Worm (Caenorhabditis elegans): ENCODE measurements around the gene R09D1.14.
"Not testable (repeated sequence)": the region's sequence is repeated elsewhere in the genome, so short reads cannot be mapped to it uniquely, and the experiment has no call there.

The R09D1.14 gene

ce11 chrII:9459462-9459861 is at the start of gene R09D1.14:
Gene R09D1.14, minus strand, starts transcription at chrII:9459562.
- TF ChIP-seq repo-1 (tag; optimal IDR thresholded peaks at IDR 0.05); mes-4 (tag; optimal IDR thresholded peaks at IDR 0.05); F39B2.1 (GFP tag; IDR thresholded peaks at IDR 0.05): not testable (repeated sequence)

- TF ChIP-seq ztf-6 (GFP tag; IDR thresholded peaks at IDR 0.05) (no peak), attf-5 (GFP tag; optimal IDR thresholded peaks at IDR 0.05) (no peak), lir-1 (GFP tag; conservative IDR thresholded peaks at IDR 0.05) (no peak), ztf-28 (GFP tag; IDR thresholded peaks at IDR 0.05) (no peak), cebp-2 (GFP tag; IDR thresholded peaks at IDR 0.05) (no peak), ama-1 (optimal IDR thresholded peaks at IDR 0.05) (no peak), ama-1 (GFP tag; optimal IDR thresholded peaks at IDR 0.05) (no peak), tbp1 (GFP tag; optimal IDR thresholded peaks at IDR 0.05) (no peak), Y53F4B.3 (GFP tag; IDR thresholded peaks at IDR 0.05) (no peak), K11D2.4 (GFP tag; IDR thresholded peaks at IDR 0.05) (no peak), Y79H2A.3 (GFP tag; conservative IDR thresholded peaks at IDR 0.05) (no peak)
These were observed 47.8 kb upstream of the R09D1.14 start, which contains the start of gene gcy-3 for ce11 chrII:9507181-9507580. Gene gcy-3, minus strand, starts transcription at chrII:9507281.

DNA sequence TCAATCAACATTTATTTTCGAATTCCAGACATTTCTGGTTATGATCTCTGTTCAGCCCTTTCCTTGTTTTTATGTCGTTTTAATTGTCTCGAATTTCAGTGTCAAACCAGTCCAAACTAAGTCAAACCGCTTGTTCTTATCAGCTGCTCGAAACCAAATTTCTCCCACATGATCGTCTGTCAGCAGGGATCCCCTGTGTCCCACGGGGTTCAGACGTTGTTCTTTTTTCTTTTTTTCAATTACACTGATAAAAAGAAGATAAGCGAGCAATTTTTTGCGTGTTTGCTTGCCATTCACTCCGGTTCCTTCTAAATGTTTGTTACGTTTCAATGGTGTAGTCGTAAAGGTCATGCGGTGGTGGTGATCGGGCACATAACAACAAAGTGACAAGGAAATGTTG is 42.6 kb upstream of the R09D1.14 start:
- TF ChIP-seq F33H1.4 (GFP tag; IDR thresholded peaks at IDR 0.05) = no peak
- TF ChIP-seq egl-44 (GFP tag; IDR thresholded peaks at IDR 0.05) = peak; percentile 57; the same call in 1 of the 2 replicates
- no peak for TF ChIP-seq zfh-2 (GFP tag; conservative IDR thresholded peaks at IDR 0.05)
- no peak for TF ChIP-seq rec-8 (tag; optimal IDR thresholded peaks at IDR 0.05)
- TF ChIP-seq akir-1 (GFP tag; optimal IDR thresholded peaks at IDR 0.05) = no peak
- no peak for TF ChIP-seq ztf-6 (GFP tag; IDR thresholded peaks at IDR 0.05)
- TF ChIP-seq mel-28 (tag; optimal IDR thresholded peaks at IDR 0.05; ENCODE audit: borderline replicate concordance) = no peak
- peak in 1 of 2 experiments; percentile 32 for TF ChIP-seq let-607 (tag; optimal IDR thresholded peaks at IDR 0.05)
- TF ChIP-seq nfyb-1 (GFP tag; IDR thresholded peaks at IDR 0.05) = 0 out of 2 replicates have a peak, but pooled peaks have one; percentile 7
- TF ChIP-seq ztf-22 (GFP tag; optimal IDR thresholded peaks at IDR 0.05) = peak; percentile 69
- 0 out of 2 replicates have a peak, but pooled peaks have one; percentile 18 for TF ChIP-seq hsf-1 (GFP tag; IDR thresholded peaks at IDR 0.05)
- no peak for TF ChIP-seq die-1 (tag; optimal IDR thresholded peaks at IDR 0.05)
- TF ChIP-seq nhr-80 (tag; optimal IDR thresholded peaks at IDR 0.05) = peak; percentile 90
- TF ChIP-seq pbrm-1 (GFP tag; IDR thresholded peaks at IDR 0.05) = no peak
- TF ChIP-seq ceh-27 (GFP tag; optimal IDR thresholded peaks at IDR 0.05) = no peak
- no peak for TF ChIP-seq cebp-2 (GFP tag; IDR thresholded peaks at IDR 0.05)
- TF ChIP-seq rcor-1 (GFP tag; IDR thresholded peaks at IDR 0.05) = no peak
- TF ChIP-seq F57A8.1 (GFP tag; optimal IDR thresholded peaks at IDR 0.05) = no peak
- TF ChIP-seq mxl-1 (tag; optimal IDR thresholded peaks at IDR 0.05) = no peak
- TF ChIP-seq aptf-3 (GFP tag; IDR thresholded peaks at IDR 0.05) = no peak
- TF ChIP-seq T26A5.8 (tag; optimal IDR thresholded peaks at IDR 0.05) = no peak
- no peak for TF ChIP-seq him-1 (tag; optimal IDR thresholded peaks at IDR 0.05)
- no peak for TF ChIP-seq sea-2 (GFP tag; IDR thresholded peaks at IDR 0.05)
- TF ChIP-seq ceh-100 (GFP tag; IDR thresholded peaks at IDR 0.05) = no peak
- TF ChIP-seq ztf-28 (GFP tag; IDR thresholded peaks at IDR 0.05) = no peak
- TF ChIP-seq ceh-79 (tag; optimal IDR thresholded peaks at IDR 0.05) = no peak
- no peak for TF ChIP-seq somi-1 (GFP tag; optimal IDR thresholded peaks at IDR 0.05)
- TF ChIP-seq attf-3 (GFP tag; conservative IDR thresholded peaks at IDR 0.05) = no peak
- TF ChIP-seq hlh-12 (tag; optimal IDR thresholded peaks at IDR 0.05) = no peak
- TF ChIP-seq B0336.3 (GFP tag; IDR thresholded peaks at IDR 0.05) = no peak
- 0 out of 2 replicates have a peak, but pooled peaks have one; percentile 20 for TF ChIP-seq dox-1 (GFP tag; IDR thresholded peaks at IDR 0.05)
- TF ChIP-seq nhr-90 (tag; optimal IDR thresholded peaks at IDR 0.05) = no peak
- no peak for TF ChIP-seq ztf-25 (GFP tag; IDR thresholded peaks at IDR 0.05)
- TF ChIP-seq cebp-1 (GFP tag; IDR thresholded peaks at IDR 0.05) = no peak; the same call in 1 of the 2 replicates
- no peak for TF ChIP-seq cebp-1 (tag; optimal IDR thresholded peaks at IDR 0.05)
- TF ChIP-seq ccch-3 (GFP tag; optimal IDR thresholded peaks at IDR 0.05) = no peak

All from whole organism, young adult.